Fruit fly (Drosophila melanogaster) S2 (cell line): Measurements from ENCODE around the gene Ada1-1.

Experiments
- CG8478 ChIP-seq: fragments of >200 bp; optimal IDR thresholded peaks from 2 replicates; lab custom pipeline; 2018
- CTCF ChIP-seq, 2 experiments: fragments of >200 bp; optimal IDR thresholded peaks; 2 replicates each; lab custom pipeline; 2018

DNA sequence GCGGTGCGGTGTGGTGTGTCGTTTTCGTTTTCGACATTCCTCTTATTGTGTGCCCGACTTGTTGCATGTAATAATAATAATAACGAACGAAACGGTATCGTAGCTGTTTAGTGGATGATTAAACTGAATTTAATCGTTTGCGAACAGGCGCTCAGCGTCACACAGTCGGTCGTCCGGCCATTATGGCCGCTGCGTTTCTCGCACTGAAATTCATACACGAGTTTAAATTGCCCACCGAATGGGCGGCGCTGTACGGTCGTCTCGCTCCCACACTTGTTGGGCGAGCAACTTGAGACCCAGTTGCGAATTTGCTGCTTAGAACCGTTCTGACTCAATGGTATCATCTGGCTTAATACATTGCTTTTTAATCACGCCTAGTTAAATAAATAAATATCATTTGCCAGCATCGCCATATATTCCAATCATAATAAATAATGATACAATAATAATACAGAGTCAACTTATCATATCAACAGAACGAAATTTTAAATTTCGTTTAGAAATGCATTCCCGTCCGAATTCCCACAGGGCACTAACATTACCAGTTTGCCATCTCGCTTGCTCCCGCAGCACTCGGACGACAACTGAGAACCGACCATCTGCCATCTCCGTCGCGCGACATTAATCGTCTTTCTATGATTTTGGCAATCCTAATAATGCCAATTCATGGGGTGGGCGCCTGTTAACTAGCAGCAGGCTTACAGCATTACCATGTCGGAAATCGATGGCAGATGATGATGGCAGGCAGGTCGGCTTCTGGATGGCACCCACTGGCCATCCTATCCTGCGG is 14.5 kb downstream of the Ada1-1 start:
- TF ChIP-seq CG8478 (lab: Kevin White, UChicago) (peak; percentile 73), CTCF (optimal IDR thresholded peaks at IDR 0.05; lab: Kevin White, UChicago) (peak in 1 of 2 experiments; percentile 28)
